Comparison of ENCODE assay signal across 3 fruit fly cellular contexts in the genomic region with DNA sequence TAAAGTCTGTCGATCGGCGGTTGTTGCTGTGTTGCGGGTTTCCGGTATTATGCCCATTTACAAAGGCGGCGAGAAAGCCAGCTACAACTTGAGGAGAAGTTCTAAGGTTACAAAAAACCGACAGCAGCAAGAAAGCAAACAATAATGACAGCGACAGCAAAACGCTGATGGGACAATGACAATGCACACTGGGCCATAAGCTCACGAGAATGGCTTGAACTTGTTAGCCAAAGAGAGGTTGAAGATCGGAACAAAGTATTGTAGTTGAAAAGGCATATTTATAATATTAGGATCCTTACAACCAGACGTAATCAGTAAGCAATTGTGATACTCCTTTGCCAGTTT.
A peak's percentile ranks its signal among the peaks of the same experiment; 100 is the strongest.
TF ChIP-seq lines count a peak whose summit lies in the region.

No protein-coding gene starts in this region.

- no peak for TF ChIP-seq CTCF in whole organism, embryonic (GFP tag; optimal IDR thresholded peaks at IDR 0.05; lab: Kevin White, UChicago)

TF ChIP-seq in whole organism, adult, 20 proteins besides CTCF, POLR2A, EP300 and RAD21:
- TF ChIP-seq tj (GFP tag; optimal IDR thresholded peaks at IDR 0.05; lab: Kevin White, UChicago) (peak; percentile 92), toe (GFP tag; optimal IDR thresholded peaks at IDR 0.05; lab: Kevin White, UChicago) (no peak), cic (GFP tag; optimal IDR thresholded peaks at IDR 0.05; lab: Kevin White, UChicago) (no peak), CG11617 (GFP tag; optimal IDR thresholded peaks at IDR 0.05; lab: Kevin White, UChicago) (no peak), ovo (GFP tag; optimal IDR thresholded peaks at IDR 0.05; lab: Kevin White, UChicago) (no peak), Mnt (GFP tag; optimal IDR thresholded peaks at IDR 0.05; lab: Kevin White, UChicago) (no peak), Crg-1 (GFP tag; optimal IDR thresholded peaks at IDR 0.05; lab: Kevin White, UChicago) (no peak), Hr96 (GFP tag; optimal IDR thresholded peaks at IDR 0.05; lab: Kevin White, UChicago) (no peak), CG33017 (tag; optimal IDR thresholded peaks at IDR 0.05; lab: Kevin White, UChicago) (no peak), kay (GFP tag; lab: Kevin White, UChicago; ENCODE audit: borderline replicate concordance) (peak; percentile 29), pad (GFP tag; optimal IDR thresholded peaks at IDR 0.05; lab: Kevin White, UChicago) (no peak), bab1 (GFP tag; optimal IDR thresholded peaks at IDR 0.05; lab: Kevin White, UChicago) (no peak)
TF ChIP-seq in whole organism, adult: peak in this region for 2.

TF ChIP-seq in whole organism, embryonic, 481 proteins besides CTCF, POLR2A, EP300 and RAD21:
- TF ChIP-seq eve (GFP tag; optimal IDR thresholded peaks at IDR 0.05; lab: Kevin White, UChicago) (peak in 1 of 2 experiments; percentile 3), vfl (GFP tag; optimal IDR thresholded peaks at IDR 0.05; lab: Kevin White, UChicago) (no peak), Rfx (GFP tag; IDR thresholded peaks at IDR 0.05; lab: Robert Waterston, UW) (0 out of 2 replicates have a peak, but pooled peaks have one; percentile 18), CG31441 (GFP tag; IDR thresholded peaks at IDR 0.05; lab: Robert Waterston, UW) (no peak), sens-2 (GFP tag; IDR thresholded peaks at IDR 0.05; lab: Robert Waterston, UW) (0 out of 2 replicates have a peak, but pooled peaks have one; percentile 2), CG11093 (GFP tag; IDR thresholded peaks at IDR 0.05; lab: Robert Waterston, UW) (no peak), CG2889 (GFP tag; IDR thresholded peaks at IDR 0.05; lab: Robert Waterston, UW) (no peak)
TF ChIP-seq in whole organism, embryonic: peak in this region for 3.

TF ChIP-seq in whole organism, pupa, 21 proteins besides CTCF, POLR2A, EP300 and RAD21:
- TF ChIP-seq CG14655 (GFP tag; optimal IDR thresholded peaks at IDR 0.05; lab: Kevin White, UChicago) = no peak
- peak; percentile 2; the same call in 1 of the 2 replicates for TF ChIP-seq CG32121 (GFP tag; IDR thresholded peaks at IDR 0.05; lab: Robert Waterston, UW)
- no peak for TF ChIP-seq CG9948 (tag; optimal IDR thresholded peaks at IDR 0.05; lab: Kevin White, UChicago)
- no peak for TF ChIP-seq CG10348 (GFP tag; IDR thresholded peaks at IDR 0.05; lab: Robert Waterston, UW)
